Fruit fly (Drosophila melanogaster): ENCODE results near the gene CG14811.

CG14811 gene

DNA sequence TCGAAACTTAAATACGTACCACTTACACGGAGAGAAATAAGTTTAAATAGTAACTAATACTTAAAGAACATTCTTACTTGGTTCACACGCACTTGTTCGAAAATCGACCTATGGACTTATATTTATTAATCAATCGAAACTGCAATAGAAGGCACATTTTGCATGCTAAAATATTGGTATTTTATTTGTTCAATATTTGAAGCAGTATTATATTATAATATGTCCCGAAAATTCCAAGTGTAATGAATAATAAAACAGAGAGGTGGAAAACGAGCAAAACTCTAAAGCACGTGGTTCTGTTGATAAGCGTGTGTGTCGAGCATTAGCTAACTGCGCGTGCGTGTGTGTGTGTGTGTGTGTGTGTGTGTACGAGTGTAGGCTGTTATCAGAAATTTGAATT is 27.7 kb upstream of the CG14811 start (continued):
- TF ChIP-seq Lhr (GFP tag; optimal IDR thresholded peaks at IDR 0.05), result no peak
- peak; percentile 43 for TF ChIP-seq CG10959 (GFP tag; IDR thresholded peaks at IDR 0.05)
- TF ChIP-seq vvl (GFP tag; IDR thresholded peaks at IDR 0.05), result peak; percentile 82
- TF ChIP-seq CG3281 (GFP tag; optimal IDR thresholded peaks at IDR 0.05), result peak; percentile 94
- TF ChIP-seq fd102C (GFP tag; optimal IDR thresholded peaks at IDR 0.05), result no peak
- peak; percentile 44; the same call in 1 of the 2 replicates for TF ChIP-seq gsb (GFP tag; IDR thresholded peaks at IDR 0.05)
- peak; percentile 75 for TF ChIP-seq Ada2b (GFP tag; IDR thresholded peaks at IDR 0.05)
- peak; percentile 67 for TF ChIP-seq esg (GFP tag; conservative IDR thresholded peaks at IDR 0.05)
- peak; percentile 39; the same call in 1 of the 2 replicates for TF ChIP-seq Ravus (GFP tag; IDR thresholded peaks at IDR 0.05)
- peak; percentile 62 for TF ChIP-seq repo (GFP tag; optimal IDR thresholded peaks at IDR 0.05)
- TF ChIP-seq exex (tag; optimal IDR thresholded peaks at IDR 0.05), result peak; percentile 89
- TF ChIP-seq zfh2 (GFP tag; optimal IDR thresholded peaks at IDR 0.05), result peak; percentile 83
- peak; percentile 97 for TF ChIP-seq lab (GFP tag; optimal IDR thresholded peaks at IDR 0.05)
- TF ChIP-seq CG2875 (GFP tag; optimal IDR thresholded peaks at IDR 0.05), result peak; percentile 25
- TF ChIP-seq CG2678 (tag; optimal IDR thresholded peaks at IDR 0.05), result peak; percentile 96
- peak; percentile 47 for TF ChIP-seq Camta (GFP tag; optimal IDR thresholded peaks at IDR 0.05)
- TF ChIP-seq cas (GFP tag; IDR thresholded peaks at IDR 0.05), result peak; percentile 48; the same call in 1 of the 2 replicates
- TF ChIP-seq CG18476 (GFP tag; optimal IDR thresholded peaks at IDR 0.05), result peak; percentile 82
- TF ChIP-seq CTCF (GFP tag; optimal IDR thresholded peaks at IDR 0.05), result peak; percentile 36
- peak; percentile 67 for TF ChIP-seq CG33213 (GFP tag; optimal IDR thresholded peaks at IDR 0.05)
- peak; percentile 27; the same call in 1 of the 2 replicates for TF ChIP-seq Rx (GFP tag; IDR thresholded peaks at IDR 0.05)
- TF ChIP-seq CkIIα-i1 (GFP tag; IDR thresholded peaks at IDR 0.05), result no peak
- peak; percentile 80 for TF ChIP-seq tap (tag; optimal IDR thresholded peaks at IDR 0.05)
- peak; percentile 61 for TF ChIP-seq wek (GFP tag; optimal IDR thresholded peaks at IDR 0.05)
- TF ChIP-seq unpg (GFP tag; optimal IDR thresholded peaks at IDR 0.05), result peak; percentile 91
- TF ChIP-seq crp (GFP tag; optimal IDR thresholded peaks at IDR 0.05), result peak in 1 of 2 experiments; percentile 20
- TF ChIP-seq Dref (GFP tag; IDR thresholded peaks at IDR 0.05), result no peak
- TF ChIP-seq CG12219 (GFP tag; optimal IDR thresholded peaks at IDR 0.05), result peak; percentile 85
- TF ChIP-seq dm (GFP tag; optimal IDR thresholded peaks at IDR 0.05), result peak; percentile 69
- no peak for TF ChIP-seq h (optimal IDR thresholded peaks at IDR 0.05)
- peak; percentile 86 for TF ChIP-seq bcd (GFP tag; optimal IDR thresholded peaks at IDR 0.05)
- no peak for TF ChIP-seq nom (GFP tag; optimal IDR thresholded peaks at IDR 0.05)
- peak; percentile 70 for TF ChIP-seq Hr3 (GFP tag; optimal IDR thresholded peaks at IDR 0.05)
- TF ChIP-seq Dp (GFP tag; optimal IDR thresholded peaks at IDR 0.05), result no peak
- peak; percentile 91 for TF ChIP-seq grau (tag; optimal IDR thresholded peaks at IDR 0.05)
- no peak for TF ChIP-seq TFAM (GFP tag; optimal IDR thresholded peaks at IDR 0.05)
- peak; percentile 46 for TF ChIP-seq ash1 (GFP tag; optimal IDR thresholded peaks at IDR 0.05)
- TF ChIP-seq wdn (GFP tag; IDR thresholded peaks at IDR 0.05), result peak; percentile 77
- peak; percentile 89 for TF ChIP-seq CG6765 (GFP tag; optimal IDR thresholded peaks at IDR 0.05)
- no peak for TF ChIP-seq CG10431 (GFP tag; optimal IDR thresholded peaks at IDR 0.05)
- TF ChIP-seq Bgb (GFP tag; IDR thresholded peaks at IDR 0.05; ENCODE audit: partially characterized antibody), result no peak
- TF ChIP-seq sens-2 (GFP tag; IDR thresholded peaks at IDR 0.05), result peak; percentile 58
- TF ChIP-seq CG10209 (GFP tag; optimal IDR thresholded peaks at IDR 0.05), result peak; percentile 85
- TF ChIP-seq Meics (GFP tag; optimal IDR thresholded peaks at IDR 0.05), result peak; percentile 94
- peak; percentile 81 for TF ChIP-seq Aef1 (GFP tag; IDR thresholded peaks at IDR 0.05)
- TF ChIP-seq CG11695 (GFP tag; IDR thresholded peaks at IDR 0.05), result peak; percentile 76
- TF ChIP-seq CG17568 (GFP tag; optimal IDR thresholded peaks at IDR 0.05), result peak; percentile 84
- peak; percentile 47 for TF ChIP-seq ab (GFP tag; optimal IDR thresholded peaks at IDR 0.05)
- peak; percentile 61; the same call in 2 of the 3 replicates for TF ChIP-seq Mrtf (GFP tag; IDR thresholded peaks at IDR 0.05)
- TF ChIP-seq fd3F (GFP tag; optimal IDR thresholded peaks at IDR 0.05), result peak; percentile 86
- peak; percentile 30 for TF ChIP-seq Sry-δ (GFP tag; optimal IDR thresholded peaks at IDR 0.05)
